Worm (Caenorhabditis elegans): ENCODE results near the gene oac-30.

oac-30 gene

DNA sequence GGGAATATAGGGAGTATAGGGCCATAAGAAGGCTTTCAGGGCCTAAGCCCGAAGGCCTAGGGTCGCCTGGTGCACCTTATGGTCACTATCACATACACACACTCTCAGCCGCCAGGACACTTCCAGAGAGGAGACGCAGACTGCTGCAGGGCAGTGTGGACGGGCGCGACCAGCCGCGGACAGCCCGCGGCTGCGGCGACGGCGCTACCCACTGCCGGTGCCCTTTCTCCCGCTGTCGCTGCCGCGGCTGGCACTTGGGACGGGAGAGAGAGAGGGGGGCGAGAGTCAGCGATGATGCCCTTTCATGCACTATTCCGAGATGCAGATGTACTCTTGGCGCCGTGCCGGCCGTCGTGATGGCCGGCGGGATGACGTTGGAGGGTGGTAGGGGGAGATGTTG lies 28.8 kb downstream of the oac-30 start:
- TF ChIP-seq W03F9.2 (tag; optimal IDR thresholded peaks at IDR 0.05) (no peak), him-1 (tag; optimal IDR thresholded peaks at IDR 0.05) (no peak), dao-5 (tag; optimal IDR thresholded peaks at IDR 0.05) (no peak)

ce11 chrII:1236479-1236878 lies 30.2 kb downstream of the oac-30 start:
- TF ChIP-seq him-1 (tag; optimal IDR thresholded peaks at IDR 0.05), result no peak
- no peak for TF ChIP-seq W03F9.2 (tag; optimal IDR thresholded peaks at IDR 0.05)
- no peak for TF ChIP-seq dao-5 (tag; optimal IDR thresholded peaks at IDR 0.05)

- TF ChIP-seq W03F9.2 (tag; optimal IDR thresholded peaks at IDR 0.05) (no peak), him-1 (tag; optimal IDR thresholded peaks at IDR 0.05) (no peak), dao-5 (tag; optimal IDR thresholded peaks at IDR 0.05) (no peak)
Measured at ce11 chrII:1236003-1236402, 30.7 kb downstream of the oac-30 start.

ce11 chrII:1234971-1235370 lies 31.7 kb downstream of the oac-30 start:
- TF ChIP-seq him-1 (tag; optimal IDR thresholded peaks at IDR 0.05) (no peak), dao-5 (tag; optimal IDR thresholded peaks at IDR 0.05) (no peak), W03F9.2 (tag; optimal IDR thresholded peaks at IDR 0.05) (no peak)

DNA sequence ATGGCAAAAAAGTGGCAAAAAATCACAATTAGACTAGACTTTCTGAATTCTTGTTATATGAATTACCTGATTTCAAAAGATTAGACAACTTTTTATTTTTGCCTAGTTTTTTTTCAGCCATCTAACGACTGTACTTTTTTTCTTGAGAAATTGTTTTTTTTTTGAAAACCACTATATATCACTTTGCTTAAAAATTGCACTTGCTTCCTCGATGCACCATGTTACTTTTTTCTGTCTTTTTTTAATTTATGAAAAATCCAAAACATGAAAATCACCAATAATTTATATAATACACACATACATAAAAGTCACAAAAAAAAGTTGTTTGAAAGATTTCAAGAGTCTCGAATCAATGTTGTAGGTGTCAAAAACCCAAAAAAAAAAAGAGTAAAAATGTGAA lies 33.7 kb downstream of the oac-30 start:
- TF ChIP-seq dao-5 (tag; optimal IDR thresholded peaks at IDR 0.05) (no peak), W03F9.2 (tag; optimal IDR thresholded peaks at IDR 0.05) (no peak), him-1 (tag; optimal IDR thresholded peaks at IDR 0.05) (no peak)

DNA sequence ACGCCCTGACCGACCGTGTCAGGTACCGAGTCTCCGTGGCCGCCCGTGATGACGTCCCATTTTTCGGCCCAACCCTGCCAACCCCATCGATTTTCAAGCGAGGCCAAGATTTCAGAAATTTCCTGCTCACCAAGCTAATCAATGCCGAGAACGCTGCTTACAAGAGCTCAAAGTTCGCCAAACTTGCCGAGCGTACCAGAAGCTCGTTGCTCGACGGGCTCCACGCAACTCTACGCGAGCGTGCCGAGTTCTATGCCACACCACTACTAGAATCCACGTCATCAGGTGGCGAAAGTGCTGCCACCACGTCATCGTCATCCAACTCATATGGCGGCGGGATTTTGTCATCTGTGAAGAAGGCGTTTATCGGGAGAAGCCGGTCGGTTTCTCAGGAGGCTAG lies 37.7 kb downstream of the oac-30 start:
- TF ChIP-seq W03F9.2 (tag; optimal IDR thresholded peaks at IDR 0.05), result no peak
- TF ChIP-seq him-1 (tag; optimal IDR thresholded peaks at IDR 0.05), result no peak
- no peak for TF ChIP-seq dao-5 (tag; optimal IDR thresholded peaks at IDR 0.05)

DNA sequence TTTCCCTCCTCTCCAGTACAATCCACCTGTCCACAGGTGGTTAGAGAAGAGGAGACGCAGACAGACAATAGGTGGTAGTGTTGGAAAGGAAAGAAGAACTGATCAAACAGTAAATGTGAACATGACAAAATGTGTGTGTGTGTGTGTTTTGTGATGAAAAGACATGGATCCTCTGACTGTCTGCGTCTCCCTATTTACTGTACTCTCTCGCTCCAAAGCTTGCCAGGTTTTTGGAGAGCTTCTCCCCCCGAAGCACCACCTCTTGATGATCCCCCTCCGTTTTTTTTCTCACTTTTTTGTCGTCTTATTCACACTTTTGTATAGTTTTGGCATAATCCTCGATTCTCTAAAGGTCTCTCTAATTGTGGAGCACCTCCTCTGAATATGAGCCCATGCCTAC lies 49.4 kb downstream of the oac-30 start:
- no peak for TF ChIP-seq him-1 (tag; optimal IDR thresholded peaks at IDR 0.05)
- no peak for TF ChIP-seq W03F9.2 (tag; optimal IDR thresholded peaks at IDR 0.05)
- TF ChIP-seq dao-5 (tag; optimal IDR thresholded peaks at IDR 0.05), result no peak

ce11 chrII:1214627-1215026 lies 52.1 kb downstream of the oac-30 start:
- TF ChIP-seq W03F9.2 (tag; optimal IDR thresholded peaks at IDR 0.05) (no peak), dao-5 (tag; optimal IDR thresholded peaks at IDR 0.05) (no peak), him-1 (tag; optimal IDR thresholded peaks at IDR 0.05) (no peak)

All from whole organism, L4/young adult.